Worm (Caenorhabditis elegans) whole organism, L3 larva: ENCODE measurements around the gene ZC239.14.
"Not testable (repeated sequence)": the region's sequence is repeated elsewhere in the genome, so short reads cannot be mapped to it uniquely, and the experiment has no call there.

Source experiments
- ZK546.5 ChIP-seq: sonication (generic microtip); optimal IDR thresholded peaks from 2 replicates; lab custom pipeline; 2017; ENCODE audit warnings: missing biosample characterization, missing genetic modification characterization
- aly-2 ChIP-seq: fragments of 150-350 bp; optimal IDR thresholded peaks from 2 replicates; lab custom pipeline; 2014; ENCODE audit warnings: missing biosample characterization, missing genetic modification characterization
- egl-27 ChIP-seq: sonication (generic microtip); optimal IDR thresholded peaks from 4 replicates; lab custom pipeline; 2017; ENCODE audit warnings: missing biosample characterization, missing genetic modification reagents, missing genetic modification characterization
- lin-39 ChIP-seq: fragments of 150-350 bp; optimal IDR thresholded peaks from 2 replicates; lab custom pipeline; 2018; ENCODE audit warnings: missing biosample characterization, missing genetic modification reagents, missing genetic modification characterization
- nfya-1 ChIP-seq: sonication (generic microtip); optimal IDR thresholded peaks from 2 replicates; lab custom pipeline; 2017; ENCODE audit warnings: missing genetic modification characterization, mild to moderate bottlenecking, missing compliant biosample characterization, antibody characterized with exemption, moderate library complexity; ENCODE audit not compliant: insufficient read depth
- nhr-43 ChIP-seq: sonication (generic microtip); optimal IDR thresholded peaks from 2 replicates; lab custom pipeline; 2016; ENCODE audit warnings: mild to moderate bottlenecking, missing genetic modification characterization, missing compliant biosample characterization; ENCODE audit not compliant: poor library complexity, severe bottlenecking
- pha-4 ChIP-seq: fragments of 150-350 bp; optimal IDR thresholded peaks from 2 replicates; lab custom pipeline; 2014; ENCODE audit warnings: missing biosample characterization, missing genetic modification reagents, missing genetic modification characterization
- snpc-4 ChIP-seq: fragments of 150-350 bp; optimal IDR thresholded peaks from 2 replicates; lab custom pipeline; 2014; ENCODE audit warnings: missing biosample characterization, missing genetic modification characterization
- zag-1 ChIP-seq: fragments of 150-350 bp; optimal IDR thresholded peaks from 2 replicates; lab custom pipeline; 2014; ENCODE audit warnings: missing biosample characterization, missing genetic modification characterization

- TF ChIP-seq snpc-4 (tag; lab: Kevin White, UChicago); nhr-43 (tag; lab: Kevin White, UChicago); ZK546.5 (tag; lab: Kevin White, UChicago); pha-4 (tag; lab: Kevin White, UChicago); aly-2; lin-39 (tag; lab: Kevin White, UChicago); nfya-1 (tag; lab: Kevin White, UChicago); zag-1 (tag; lab: Kevin White, UChicago); egl-27: not testable (repeated sequence)
These were observed 6.1 kb downstream of the ZC239.14 start, which contains the start of gene ZC239.3 for ce11 chrII:3215762-3216161.
